Fruit fly (Drosophila melanogaster) whole organism, embryonic: Measurements from ENCODE around the gene Gr64a.

Experiments used
- Awh ChIP-seq: fragments of 200-800 bp; sonication (Bioruptor generic); IDR thresholded peaks from 2 replicates; pipeline ENCODE4, ENCODE4 v1.3.6; 2022; ENCODE audit warnings: missing biosample characterization, missing genetic modification characterization
- Bteb2 ChIP-seq: fragments of 200-800 bp; sonication (Bioruptor generic); optimal IDR thresholded peaks from 2 replicates; lab custom pipeline; 2016; ENCODE audit warnings: missing biosample characterization, missing genetic modification characterization
- CG12942 ChIP-seq: fragments of 200-800 bp; sonication (Bioruptor generic); optimal IDR thresholded peaks from 3 replicates; lab custom pipeline; 2016; ENCODE audit warnings: missing biosample characterization, missing genetic modification characterization
- CG15514 ChIP-seq: fragments of 200-800 bp; sonication (Bioruptor generic); optimal IDR thresholded peaks from 3 replicates; lab custom pipeline; 2017; ENCODE audit warnings: missing biosample characterization, missing genetic modification characterization, mild to moderate bottlenecking, moderate library complexity, missing genetic modification reagents
- CG16815 ChIP-seq: fragments of 200-800 bp; sonication (Bioruptor generic); optimal IDR thresholded peaks from 3 replicates; lab custom pipeline; 2017; ENCODE audit warnings: missing biosample characterization, mild to moderate bottlenecking, missing genetic modification characterization
- CG17568 ChIP-seq: fragments of 200-800 bp; sonication (Bioruptor generic); optimal IDR thresholded peaks from 2 replicates; lab custom pipeline; 2018; ENCODE audit warnings: missing biosample characterization, mild to moderate bottlenecking, missing genetic modification characterization, moderate library complexity
- CG17612 ChIP-seq: fragments of 200-800 bp; sonication (Bioruptor generic); IDR thresholded peaks from 2 replicates; pipeline ENCODE4 v1.3.6; 2022; ENCODE audit warnings: missing biosample characterization, missing genetic modification characterization
- CG17829 ChIP-seq: fragments of 200-800 bp; optimal IDR thresholded peaks from 2 replicates; lab custom pipeline; 2019; ENCODE audit warnings: missing biosample characterization, mild to moderate bottlenecking, missing genetic modification characterization, moderate library complexity
- CG18619 ChIP-seq: fragments of 200-800 bp; sonication (Bioruptor generic); optimal IDR thresholded peaks from 3 replicates; lab custom pipeline; 2017; ENCODE audit warnings: missing biosample characterization, mild to moderate bottlenecking, missing genetic modification characterization
- CG2116 ChIP-seq: fragments of 200-800 bp; sonication (Bioruptor generic); optimal IDR thresholded peaks from 3 replicates; lab custom pipeline; 2018; ENCODE audit warnings: missing biosample characterization, mild to moderate bottlenecking, missing genetic modification characterization
- CG2120 ChIP-seq: fragments of 200-800 bp; sonication (Bioruptor generic); optimal IDR thresholded peaks from 3 replicates; lab custom pipeline; 2016; ENCODE audit warnings: missing biosample characterization, missing genetic modification characterization
- CG34376 ChIP-seq: fragments of 200-800 bp; sonication (Bioruptor generic); optimal IDR thresholded peaks from 2 replicates; lab custom pipeline; 2018; ENCODE audit warnings: missing biosample characterization, mild to moderate bottlenecking, missing genetic modification characterization
- CG3995 ChIP-seq: fragments of 200-800 bp; sonication (Bioruptor generic); optimal IDR thresholded peaks from 3 replicates; lab custom pipeline; 2016; ENCODE audit warnings: missing biosample characterization, missing genetic modification characterization
- CG42726 ChIP-seq: fragments of 200-800 bp; sonication (Bioruptor generic); IDR thresholded peaks from 2 replicates; pipeline ENCODE4 v1.3.6; 2022; ENCODE audit warnings: missing biosample characterization, missing genetic modification characterization; ENCODE audit not compliant: partially characterized antibody
- CG4404 ChIP-seq: fragments of 200-800 bp; sonication (Bioruptor generic); IDR thresholded peaks from 2 replicates; pipeline ENCODE4 v1.3.6; 2022; ENCODE audit warnings: missing biosample characterization, missing genetic modification characterization
- CG4617 ChIP-seq: fragments of 200-800 bp; sonication (Bioruptor generic); optimal IDR thresholded peaks from 3 replicates; lab custom pipeline; 2016; ENCODE audit warnings: missing biosample characterization, missing genetic modification characterization, borderline replicate concordance
- CG4707 ChIP-seq: fragments of 200-800 bp; sonication (Bioruptor generic); optimal IDR thresholded peaks from 2 replicates; lab custom pipeline; 2018; ENCODE audit warnings: missing biosample characterization, mild to moderate bottlenecking, missing genetic modification characterization, moderate library complexity
- CG6765 ChIP-seq: fragments of 200-800 bp; sonication (Bioruptor generic); optimal IDR thresholded peaks from 3 replicates; lab custom pipeline; 2017; ENCODE audit warnings: missing biosample characterization, mild to moderate bottlenecking, missing genetic modification characterization
- CG6813 ChIP-seq: fragments of 200-800 bp; sonication (Bioruptor generic); optimal IDR thresholded peaks from 2 replicates; lab custom pipeline; 2017; ENCODE audit warnings: missing biosample characterization, missing genetic modification characterization, mild to moderate bottlenecking, moderate library complexity, missing genetic modification reagents
- CG6854 ChIP-seq: fragments of 200-800 bp; sonication (Bioruptor generic); optimal IDR thresholded peaks from 3 replicates; lab custom pipeline; 2017; ENCODE audit warnings: missing biosample characterization, mild to moderate bottlenecking, missing genetic modification characterization
- CG7357 ChIP-seq: fragments of 200-800 bp; sonication (Bioruptor generic); IDR thresholded peaks from 3 replicates; pipeline ENCODE4 v1.3.6; 2022; ENCODE audit warnings: missing biosample characterization, missing genetic modification characterization
- CG7786 ChIP-seq: fragments of 200-800 bp; sonication (Bioruptor generic); optimal IDR thresholded peaks from 2 replicates; lab custom pipeline; 2016; ENCODE audit warnings: missing biosample characterization, missing genetic modification characterization
- CG7839 ChIP-seq: fragments of 200-800 bp; sonication (Bioruptor generic); optimal IDR thresholded peaks from 3 replicates; lab custom pipeline; 2018; ENCODE audit warnings: missing biosample characterization, mild to moderate bottlenecking, missing genetic modification characterization, moderate library complexity
- CG8388 ChIP-seq: fragments of 200-800 bp; sonication (Bioruptor generic); optimal IDR thresholded peaks from 2 replicates; lab custom pipeline; 2019; ENCODE audit warnings: missing biosample characterization, mild to moderate bottlenecking, missing genetic modification characterization, moderate library complexity
- CrebB ChIP-seq: fragments of 200-800 bp; sonication (Bioruptor generic); optimal IDR thresholded peaks from 3 replicates; lab custom pipeline; 2018; ENCODE audit warnings: missing biosample characterization, mild to moderate bottlenecking, missing genetic modification characterization
- D19A ChIP-seq: fragments of 200-800 bp; optimal IDR thresholded peaks from 3 replicates; lab custom pipeline; 2019; ENCODE audit warnings: missing biosample characterization, mild to moderate bottlenecking, missing genetic modification characterization, moderate library complexity
- Deaf1 ChIP-seq: fragments of 200-800 bp; optimal IDR thresholded peaks from 3 replicates; lab custom pipeline; 2019; ENCODE audit warnings: missing biosample characterization, mild to moderate bottlenecking, missing genetic modification characterization, moderate library complexity
- Drgx ChIP-seq: fragments of 200-800 bp; sonication (Bioruptor generic); IDR thresholded peaks from 2 replicates; pipeline ENCODE4 v1.3.6; 2022; ENCODE audit warnings: missing biosample characterization, missing genetic modification characterization
- E2f2 ChIP-seq: fragments of 200-800 bp; sonication (Bioruptor generic); IDR thresholded peaks from 2 replicates; pipeline ENCODE4 v1.3.6; 2022; ENCODE audit warnings: missing biosample characterization, missing genetic modification characterization
- H2.0 ChIP-seq: fragments of 200-800 bp; sonication (Bioruptor generic); IDR thresholded peaks from 2 replicates; pipeline ENCODE4 v1.3.6; 2022; ENCODE audit warnings: missing biosample characterization, missing genetic modification characterization
- Hr3 ChIP-seq: fragments of 200-800 bp; sonication (Bioruptor generic); optimal IDR thresholded peaks from 3 replicates; lab custom pipeline; 2016; ENCODE audit warnings: missing biosample characterization, missing genetic modification characterization
- MBD-R2 ChIP-seq: fragments of 200-800 bp; sonication (Bioruptor generic); IDR thresholded peaks from 2 replicates; pipeline ENCODE4 v1.3.6; 2022; ENCODE audit warnings: missing biosample characterization, missing genetic modification characterization
- Med ChIP-seq: fragments of 200-800 bp; sonication (Bioruptor generic); peaks from one replicate; lab custom pipeline; 2016; ENCODE audit warnings: missing biosample characterization, missing genetic modification characterization, mild to moderate bottlenecking, inconsistent platforms, moderate library complexity
- NFAT ChIP-seq: fragments of 200-800 bp; sonication (Bioruptor generic); IDR thresholded peaks from 2 replicates; pipeline ENCODE4 v1.3.6; 2022; ENCODE audit warnings: missing biosample characterization, missing genetic modification characterization
- Neu2 ChIP-seq: fragments of 200-800 bp; sonication (Bioruptor generic); optimal IDR thresholded peaks from 3 replicates; lab custom pipeline; 2016; ENCODE audit warnings: missing biosample characterization, missing genetic modification characterization, borderline replicate concordance
- Rfx ChIP-seq: fragments of 200-800 bp; sonication (Bioruptor generic); IDR thresholded peaks from 2 replicates; pipeline ENCODE4 v1.3.6; 2022; ENCODE audit warnings: missing biosample characterization, missing genetic modification characterization
- bab2 ChIP-seq: fragments of 200-800 bp; sonication (Bioruptor generic); optimal IDR thresholded peaks from 2 replicates; lab custom pipeline; 2016; ENCODE audit warnings: missing biosample characterization, missing genetic modification characterization
- corto ChIP-seq: fragments of 200-800 bp; sonication (Bioruptor generic); optimal IDR thresholded peaks from 2 replicates; lab custom pipeline; 2016; ENCODE audit warnings: missing biosample characterization, mild to moderate bottlenecking, missing genetic modification characterization, moderate library complexity
- ems ChIP-seq: fragments of 200-800 bp; sonication (Bioruptor generic); optimal IDR thresholded peaks from 3 replicates; lab custom pipeline; 2016; ENCODE audit warnings: missing biosample characterization, missing genetic modification characterization
- exex ChIP-seq: fragments of 200-800 bp; sonication (Bioruptor generic); optimal IDR thresholded peaks from 4 replicates; lab custom pipeline; 2018; ENCODE audit warnings: missing biosample characterization, mild to moderate bottlenecking, missing genetic modification characterization, moderate library complexity
- grau ChIP-seq: fragments of 200-800 bp; optimal IDR thresholded peaks from 3 replicates; lab custom pipeline; 2019; ENCODE audit warnings: missing biosample characterization, mild to moderate bottlenecking, missing genetic modification characterization, moderate library complexity
- gsb-n ChIP-seq: fragments of 200-800 bp; sonication (Bioruptor generic); optimal IDR thresholded peaks from 3 replicates; lab custom pipeline; 2018; ENCODE audit warnings: missing biosample characterization, mild to moderate bottlenecking, missing genetic modification characterization
- her ChIP-seq: fragments of 200-800 bp; sonication (Bioruptor generic); optimal IDR thresholded peaks from 2 replicates; lab custom pipeline; 2016; ENCODE audit warnings: missing biosample characterization, missing genetic modification characterization
- lmd ChIP-seq: fragments of 200-800 bp; sonication (Bioruptor generic); IDR thresholded peaks from 2 replicates; pipeline ENCODE4 v1.3.6; 2022; ENCODE audit warnings: missing biosample characterization, missing genetic modification characterization
- mirr ChIP-seq: fragments of 200-800 bp; sonication (Bioruptor generic); optimal IDR thresholded peaks from 3 replicates; lab custom pipeline; 2018; ENCODE audit warnings: missing biosample characterization, mild to moderate bottlenecking, missing genetic modification characterization
- org-1 ChIP-seq: fragments of 200-800 bp; sonication (Bioruptor generic); optimal IDR thresholded peaks from 2 replicates; lab custom pipeline; 2017; ENCODE audit warnings: missing biosample characterization, missing genetic modification characterization
- run ChIP-seq: fragments of 200-800 bp; sonication (Bioruptor generic); optimal IDR thresholded peaks from 3 replicates; lab custom pipeline; 2018; ENCODE audit warnings: missing biosample characterization, mild to moderate bottlenecking, missing genetic modification characterization
- sna ChIP-seq: fragments of 200-800 bp; sonication (Bioruptor generic); IDR thresholded peaks from 2 replicates; pipeline ENCODE4 v1.3.6; 2022; ENCODE audit warnings: missing biosample characterization, missing genetic modification characterization; ENCODE audit not compliant: partially characterized antibody
- unpg ChIP-seq: fragments of 200-800 bp; sonication (Bioruptor generic); optimal IDR thresholded peaks from 3 replicates; lab custom pipeline; 2018; ENCODE audit warnings: missing biosample characterization, mild to moderate bottlenecking, missing genetic modification characterization, moderate library complexity
- usp ChIP-seq: fragments of >200 bp; optimal IDR thresholded peaks from 2 replicates; lab custom pipeline; 2017; ENCODE audit warnings: missing biosample characterization, missing genetic modification characterization
- vfl ChIP-seq: fragments of 200-800 bp; sonication (Bioruptor generic); optimal IDR thresholded peaks from 2 replicates; lab custom pipeline; 2016; ENCODE audit warnings: missing biosample characterization, missing genetic modification characterization

The Gr64a gene

dm6 chr3L:4071561-4072049 is 45.0 kb downstream of the Gr64a start, which contains the start of gene wit (continued):
- TF ChIP-seq D19A (tag; lab: Kevin White, UChicago) (no peak), mirr (GFP tag; lab: Kevin White, UChicago) (peak; percentile 27), Rfx (peak; percentile 31; the same call in 1 of the 2 replicates), CG17568 (GFP tag; lab: Kevin White, UChicago) (peak; percentile 14), gsb-n (tag; lab: Kevin White, UChicago) (no peak), ems (GFP tag; lab: Kevin White, UChicago) (peak; percentile 13), vfl (GFP tag; lab: Kevin White, UChicago) (no peak), grau (no peak), sna (peak; percentile 70), CG4707 (GFP tag; lab: Kevin White, UChicago) (peak; percentile 22), CG8388 (no peak), exex (tag; lab: Kevin White, UChicago) (no peak), Neu2 (GFP tag; lab: Kevin White, UChicago) (no peak), Hr3 (GFP tag; lab: Kevin White, UChicago) (no peak), CG6765 (GFP tag; lab: Kevin White, UChicago) (peak; percentile 59), CG4404 (GFP tag; lab: Robert Waterston, UW) (no peak), CG3995 (GFP tag; lab: Kevin White, UChicago) (no peak), CG4617 (no peak), corto (GFP tag; lab: Kevin White, UChicago) (peak; percentile 38), CG6854 (GFP tag; lab: Kevin White, UChicago) (peak; percentile 65), CG7786 (GFP tag; lab: Kevin White, UChicago) (peak; percentile 31), org-1 (GFP tag; lab: Kevin White, UChicago) (peak; percentile 31), Awh (GFP tag; lab: Robert Waterston, UW) (peak; percentile 62; the same call in 1 of the 2 replicates), run (tag; lab: Kevin White, UChicago) (no peak), CrebB (tag; lab: Kevin White, UChicago) (peak; percentile 30), unpg (peak; percentile 6), Drgx (GFP tag; lab: Robert Waterston, UW) (peak; percentile 48; the same call in 1 of the 2 replicates), CG12942 (no peak), CG7357 (GFP tag; lab: Robert Waterston, UW) (no peak), CG16815 (GFP tag; lab: Kevin White, UChicago) (no peak), NFAT (no peak), her (GFP tag; lab: Kevin White, UChicago) (peak; percentile 36), CG6813 (GFP tag; lab: Kevin White, UChicago) (peak; percentile 43), CG17612 (GFP tag; lab: Robert Waterston, UW) (no peak), CG34376 (GFP tag; lab: Kevin White, UChicago) (peak; percentile 43), H2.0 (GFP tag; lab: Robert Waterston, UW) (no peak; the same call in 1 of the 2 replicates), Deaf1 (tag; lab: Kevin White, UChicago) (peak; percentile 30), CG17829 (tag; lab: Kevin White, UChicago) (no peak), Bteb2 (GFP tag; lab: Kevin White, UChicago) (no peak), lmd (GFP tag; lab: Robert Waterston, UW) (no peak), CG42726 (0 out of 2 replicates have a peak, but pooled peaks have one; percentile 16), usp (GFP tag; lab: Kevin White, UChicago) (no peak), bab2 (no peak), CG2116 (GFP tag; lab: Kevin White, UChicago) (no peak), Med (GFP tag; lab: Kevin White, UChicago) (peak; percentile 87), E2f2 (GFP tag; lab: Robert Waterston, UW) (peak; percentile 17; the same call in 1 of the 2 replicates), CG2120 (peak; percentile 58), CG18619 (GFP tag; lab: Kevin White, UChicago) (no peak), MBD-R2 (GFP tag; lab: Robert Waterston, UW) (no peak), CG15514 (GFP tag; lab: Kevin White, UChicago) (peak; percentile 52), CG7839 (no peak)
